Worm (Caenorhabditis elegans): ENCODE measurements around the gene Y51B9A.9.

Y51B9A.9 gene

ce11 chrII:9397496-9397895 lies at the start of gene Y51B9A.9:
Gene Y51B9A.9 (minus strand): TSS chrII:9397596.
- TF ChIP-seq ceh-16 (tag; optimal IDR thresholded peaks at IDR 0.05) = no peak
- no peak for TF ChIP-seq unc-39 (tag; optimal IDR thresholded peaks at IDR 0.05)
- TF ChIP-seq alr-1 (tag; optimal IDR thresholded peaks at IDR 0.05) = no peak
- TF ChIP-seq Y55F3AM.14 (GFP tag; optimal IDR thresholded peaks at IDR 0.05) = no peak
- TF ChIP-seq lin-13 (GFP tag; optimal IDR thresholded peaks at IDR 0.05) = no peak
- TF ChIP-seq skn-1 (tag; optimal IDR thresholded peaks at IDR 0.05) = no peak
- TF ChIP-seq nhr-129 (tag; optimal IDR thresholded peaks at IDR 0.05) = no peak
- no peak for TF ChIP-seq nhr-237 (tag; optimal IDR thresholded peaks at IDR 0.05)
- TF ChIP-seq elt-1 (tag; optimal IDR thresholded peaks at IDR 0.05) = no peak
- TF ChIP-seq nhr-10 (tag; optimal IDR thresholded peaks at IDR 0.05) = no peak

- TF ChIP-seq peb-1 (tag; optimal IDR thresholded peaks at IDR 0.05) = no peak
These were observed 48.0 kb upstream of the Y51B9A.9 start, which contains the start of gene R09D1.13 for ce11 chrII:9445368-9445767. Gene R09D1.13 (minus strand): TSS chrII:9445468.

- TF ChIP-seq ceh-16 (tag; optimal IDR thresholded peaks at IDR 0.05) = no peak
- TF ChIP-seq mbf-1 (tag; optimal IDR thresholded peaks at IDR 0.05) = no peak
- no peak for TF ChIP-seq unc-62 (GFP tag; optimal IDR thresholded peaks at IDR 0.05)
- no peak for TF ChIP-seq skn-1 (tag; optimal IDR thresholded peaks at IDR 0.05)
- TF ChIP-seq lin-39 (tag; optimal IDR thresholded peaks at IDR 0.05) = no peak
These were observed 46.1 kb upstream of the Y51B9A.9 start, which contains the start of gene chil-15 for ce11 chrII:9443522-9443921. Gene chil-15 (minus strand): TSS chrII:9443622.

- no peak for TF ChIP-seq ztf-1 (GFP tag; conservative IDR thresholded peaks at IDR 0.05)
- no peak for TF ChIP-seq snpc-4 (tag; optimal IDR thresholded peaks at IDR 0.05)
- TF ChIP-seq nhr-12 (tag; optimal IDR thresholded peaks at IDR 0.05) = no peak
- TF ChIP-seq ama-1 (optimal IDR thresholded peaks at IDR 0.05) = no peak
- TF ChIP-seq ceh-82 (tag; optimal IDR thresholded peaks at IDR 0.05) = no peak
- TF ChIP-seq fos-1 (tag; optimal IDR thresholded peaks at IDR 0.05) = no peak
- TF ChIP-seq dmd-4 (tag; optimal IDR thresholded peaks at IDR 0.05) = no peak
- TF ChIP-seq sem-4 (tag; optimal IDR thresholded peaks at IDR 0.05) = no peak
- TF ChIP-seq lin-39 (tag; optimal IDR thresholded peaks at IDR 0.05) = no peak
- TF ChIP-seq zag-1 (tag; optimal IDR thresholded peaks at IDR 0.05) = no peak
- TF ChIP-seq Y55F3AM.14 (GFP tag; optimal IDR thresholded peaks at IDR 0.05) = no peak
- no peak for TF ChIP-seq ztf-11 (tag; optimal IDR thresholded peaks at IDR 0.05)
These were observed 44.4 kb upstream of the Y51B9A.9 start, which contains the start of gene chil-16 for ce11 chrII:9441838-9442237. Gene chil-16 (minus strand): TSS chrII:9441938.

- TF ChIP-seq gmeb-1 (tag; optimal IDR thresholded peaks at IDR 0.05) (no peak), mbf-1 (tag; optimal IDR thresholded peaks at IDR 0.05) (no peak), elt-1 (tag; optimal IDR thresholded peaks at IDR 0.05) (no peak), unc-39 (tag; optimal IDR thresholded peaks at IDR 0.05) (no peak), ceh-82 (tag; optimal IDR thresholded peaks at IDR 0.05) (no peak), unc-55 (GFP tag; optimal IDR thresholded peaks at IDR 0.05) (no peak), sma-3 (GFP tag; optimal IDR thresholded peaks at IDR 0.05) (no peak)
These were observed 42.7 kb upstream of the Y51B9A.9 start, which contains the start of gene chil-17 for ce11 chrII:9440060-9440459. Gene chil-17 (minus strand): TSS chrII:9440160.

ce11 chrII:9438853-9439252 lies 41.5 kb upstream of the Y51B9A.9 start:
- TF ChIP-seq sma-3 (GFP tag; optimal IDR thresholded peaks at IDR 0.05) (no peak), elt-1 (tag; optimal IDR thresholded peaks at IDR 0.05) (no peak), mdl-1 (tag; optimal IDR thresholded peaks at IDR 0.05) (no peak), egl-27 (tag; optimal IDR thresholded peaks at IDR 0.05) (no peak), peb-1 (tag; optimal IDR thresholded peaks at IDR 0.05) (no peak), nhr-23 (tag; optimal IDR thresholded peaks at IDR 0.05) (no peak), nhr-77 (tag; optimal IDR thresholded peaks at IDR 0.05) (no peak), ztf-11 (tag; optimal IDR thresholded peaks at IDR 0.05) (no peak), ceh-82 (tag; optimal IDR thresholded peaks at IDR 0.05) (no peak), nhr-11 (tag; optimal IDR thresholded peaks at IDR 0.05) (no peak), ceh-16 (tag; optimal IDR thresholded peaks at IDR 0.05) (no peak), nhr-237 (tag; optimal IDR thresholded peaks at IDR 0.05) (no peak), aly-2 (tag; optimal IDR thresholded peaks at IDR 0.05) (no peak), lin-11 (tag; optimal IDR thresholded peaks at IDR 0.05) (no peak), nhr-21 (tag; optimal IDR thresholded peaks at IDR 0.05) (no peak), zag-1 (tag; optimal IDR thresholded peaks at IDR 0.05) (no peak), nhr-25 (tag; optimal IDR thresholded peaks at IDR 0.05) (no peak), ztf-4 (tag; optimal IDR thresholded peaks at IDR 0.05) (no peak), Y55F3AM.14 (GFP tag; optimal IDR thresholded peaks at IDR 0.05) (no peak), fos-1 (tag; optimal IDR thresholded peaks at IDR 0.05) (no peak)
